Worm (Caenorhabditis elegans) whole organism, L4 larva: ENCODE data around the gene mltn-5.

ENCODE experiments used
- F44E2.7 ChIP-seq: fragments of 200-800 bp; sonication (Bioruptor generic); IDR thresholded peaks from 2 replicates; pipeline ENCODE4 v2.1.2; 2022; ENCODE audit warnings: missing genetic modification characterization, missing compliant biosample characterization
- R02D3.7 ChIP-seq: fragments of 150-350 bp; sonication (generic microtip); optimal IDR thresholded peaks from 3 replicates; lab custom pipeline; 2014; ENCODE audit warnings: missing biosample characterization, missing genetic modification characterization
- T26A8.4 ChIP-seq: fragments of 200-800 bp; sonication (Bioruptor generic); IDR thresholded peaks from 2 replicates; pipeline ENCODE4 v1.3.6; 2022; ENCODE audit warnings: missing genetic modification characterization, missing compliant biosample characterization
- Y105C5A.15 ChIP-seq: fragments of 200-800 bp; sonication (Bioruptor generic); IDR thresholded peaks from 2 replicates; pipeline ENCODE4 v1.3.6; 2022; ENCODE audit warnings: missing genetic modification characterization, missing compliant biosample characterization
- ZK337.2 ChIP-seq: fragments of 200-800 bp; sonication (Bioruptor generic); IDR thresholded peaks from 2 replicates; pipeline ENCODE4 v1.3.6; 2022; ENCODE audit warnings: missing genetic modification reagents, missing genetic modification characterization, missing compliant biosample characterization
- ZK546.5 ChIP-seq, 2 experiments: sonication (generic microtip); optimal IDR thresholded peaks; 2 replicates each; lab custom pipeline; 2017; ENCODE audit warnings: missing biosample characterization in 2 of 2, missing genetic modification characterization in 2 of 2
- aly-2 ChIP-seq: sonication (generic microtip); optimal IDR thresholded peaks from 2 replicates; lab custom pipeline; 2018; ENCODE audit warnings: missing biosample characterization, missing genetic modification characterization
- ama-1 ChIP-seq: fragments of 150-350 bp; optimal IDR thresholded peaks from 2 replicates; lab custom pipeline; 2014; ENCODE audit warnings: inconsistent platforms, mixed read lengths
- ceh-28 ChIP-seq: fragments of 150-350 bp; optimal IDR thresholded peaks from 2 replicates; lab custom pipeline; 2014; ENCODE audit warnings: missing biosample characterization, missing genetic modification reagents, missing genetic modification characterization
- ceh-44 ChIP-seq: fragments of 200-800 bp; sonication (Bioruptor generic); IDR thresholded peaks from 2 replicates; pipeline ENCODE4 v1.3.6; 2022; ENCODE audit warnings: missing genetic modification reagents, missing genetic modification characterization, missing compliant biosample characterization
- ceh-82 ChIP-seq: sonication (generic microtip); optimal IDR thresholded peaks from 2 replicates; lab custom pipeline; 2017; ENCODE audit warnings: missing biosample characterization, missing genetic modification characterization
- daf-12 ChIP-seq: fragments of 150-350 bp; optimal IDR thresholded peaks from 2 replicates; lab custom pipeline; 2014; ENCODE audit warnings: missing biosample characterization, missing genetic modification reagents, missing genetic modification characterization
- daf-19 ChIP-seq: fragments of 200-800 bp; sonication (Bioruptor generic); conservative IDR thresholded peaks from 2 replicates; pipeline ENCODE4 v1.3.6; 2022; ENCODE audit warnings: missing genetic modification characterization, missing compliant biosample characterization
- dmd-6 ChIP-seq: fragments of 200-800 bp; sonication (Bioruptor generic); IDR thresholded peaks from 2 replicates; pipeline ENCODE4 v1.3.6; 2022; ENCODE audit warnings: missing genetic modification reagents, missing genetic modification characterization, missing compliant biosample characterization
- duxl-1 ChIP-seq: sonication (generic microtip); optimal IDR thresholded peaks from 2 replicates; lab custom pipeline; 2016; ENCODE audit warnings: mild to moderate bottlenecking, missing genetic modification characterization, moderate library complexity, missing compliant biosample characterization; ENCODE audit not compliant: poor library complexity
- dve-1 ChIP-seq: sonication (generic microtip); optimal IDR thresholded peaks from 2 replicates; lab custom pipeline; 2017; ENCODE audit warnings: antibody characterized with exemption, mild to moderate bottlenecking, missing genetic modification characterization, missing compliant biosample characterization; ENCODE audit not compliant: insufficient read depth
- egl-43 ChIP-seq: fragments of 200-800 bp; sonication (Bioruptor generic); IDR thresholded peaks from 2 replicates; pipeline ENCODE4 v1.3.6; 2022; ENCODE audit warnings: missing genetic modification reagents, missing genetic modification characterization, missing compliant biosample characterization
- fkh-10 ChIP-seq: fragments of 150-350 bp; optimal IDR thresholded peaks from 2 replicates; lab custom pipeline; 2014; ENCODE audit warnings: missing biosample characterization, missing genetic modification reagents, missing genetic modification characterization
- gei-8 ChIP-seq: fragments of 200-800 bp; sonication (Bioruptor generic); optimal IDR thresholded peaks from 2 replicates; lab custom pipeline; 2018; ENCODE audit warnings: mild to moderate bottlenecking, missing genetic modification characterization, missing compliant biosample characterization
- hif-1 ChIP-seq, 2 experiments: sonication (generic microtip); optimal IDR thresholded peaks; 2 replicates each; lab custom pipeline; 2016 to 2017; ENCODE audit warnings: missing compliant biosample characterization in 2 of 2, missing genetic modification characterization in 2 of 2, missing genetic modification reagents in 2 of 2, missing genotype in 2 of 2, mild to moderate bottlenecking in 1 of 2
- hlh-11 ChIP-seq: fragments of 200-800 bp; sonication (Bioruptor generic); optimal IDR thresholded peaks from 2 replicates; lab custom pipeline; 2018; ENCODE audit warnings: mild to moderate bottlenecking, missing genetic modification characterization, missing compliant biosample characterization
- hmg-1.1 ChIP-seq: fragments of 200-800 bp; sonication (Bioruptor generic); IDR thresholded peaks from 2 replicates; pipeline ENCODE4 v1.3.6; 2022; ENCODE audit warnings: missing genetic modification reagents, missing genetic modification characterization, missing compliant biosample characterization
- lim-7 ChIP-seq: fragments of 200-800 bp; sonication (Bioruptor generic); IDR thresholded peaks from 2 replicates; pipeline ENCODE4 v1.3.6; 2022; ENCODE audit warnings: missing genetic modification characterization, missing compliant biosample characterization
- lin-13 ChIP-seq: fragments of 150-350 bp; optimal IDR thresholded peaks from 2 replicates; lab custom pipeline; 2014; ENCODE audit warnings: missing biosample characterization, missing genetic modification reagents, missing genetic modification characterization
- lin-15B ChIP-seq: fragments of 150-350 bp; sonication (generic microtip); optimal IDR thresholded peaks from 3 replicates; lab custom pipeline; 2014; ENCODE audit warnings: missing biosample characterization, missing genetic modification characterization
- lin-29 ChIP-seq: fragments of 200-800 bp; sonication (Bioruptor generic); IDR thresholded peaks from 2 replicates; pipeline ENCODE4 v1.3.6; 2022; ENCODE audit warnings: missing genetic modification reagents, missing genetic modification characterization, missing compliant biosample characterization
- lin-38 ChIP-seq: fragments of 200-800 bp; sonication (Bioruptor generic); IDR thresholded peaks from 2 replicates; pipeline ENCODE4 v1.3.6; 2022; ENCODE audit warnings: missing genetic modification reagents, missing genetic modification characterization, missing compliant biosample characterization
- madf-9 ChIP-seq: fragments of 200-800 bp; sonication (Bioruptor generic); conservative IDR thresholded peaks from 2 replicates; pipeline ENCODE4 v1.3.6; 2022; ENCODE audit warnings: missing genetic modification reagents, missing genetic modification characterization, missing compliant biosample characterization
- mdt-29 ChIP-seq: fragments of 200-800 bp; sonication (Bioruptor generic); IDR thresholded peaks from 2 replicates; pipeline ENCODE4 v1.3.6; 2022; ENCODE audit warnings: missing genetic modification reagents, missing genetic modification characterization, missing compliant biosample characterization
- mxl-2 ChIP-seq: fragments of 200-800 bp; sonication (Bioruptor generic); conservative IDR thresholded peaks from 2 replicates; pipeline ENCODE4 v1.3.6; 2022; ENCODE audit warnings: missing genetic modification reagents, missing genetic modification characterization, missing compliant biosample characterization
- nhr-102 ChIP-seq: sonication (generic microtip); optimal IDR thresholded peaks from 2 replicates; lab custom pipeline; 2016; ENCODE audit warnings: mild to moderate bottlenecking, missing genetic modification characterization, moderate library complexity, missing compliant biosample characterization
- nhr-11 ChIP-seq: fragments of 150-350 bp; optimal IDR thresholded peaks from 2 replicates; lab custom pipeline; 2014; ENCODE audit warnings: missing biosample characterization, missing genetic modification characterization
- nhr-111 ChIP-seq: fragments of 200-800 bp; sonication (Bioruptor generic); optimal IDR thresholded peaks from 2 replicates; lab custom pipeline; 2018; ENCODE audit warnings: mild to moderate bottlenecking, missing genetic modification characterization, missing compliant biosample characterization
- nhr-42 ChIP-seq: fragments of 200-800 bp; sonication (Bioruptor generic); IDR thresholded peaks from 2 replicates; pipeline ENCODE4 v1.3.6; 2022; ENCODE audit warnings: missing genetic modification characterization, missing compliant biosample characterization
- nhr-76 ChIP-seq: fragments of 150-350 bp; optimal IDR thresholded peaks from 2 replicates; lab custom pipeline; 2014; ENCODE audit warnings: missing biosample characterization, missing genetic modification characterization
- pha-4 ChIP-seq, 2 experiments: fragments of 150-350 bp in 1 of 2; fragments of 200-800 bp in 1 of 2; sonication (Bioruptor generic) in 1 of 2; IDR thresholded peaks in 1 of 2; optimal IDR thresholded peaks in 1 of 2; 2 replicates each; pipeline versions ENCODE4 v1.3.6 to Lab custom; 2014 to 2022; ENCODE audit warnings: missing genetic modification characterization in 2 of 2, missing genetic modification reagents in 2 of 2, missing biosample characterization in 1 of 2, missing compliant biosample characterization in 1 of 2
- php-3 ChIP-seq: fragments of 200-800 bp; sonication (Bioruptor generic); IDR thresholded peaks from 2 replicates; pipeline ENCODE4 v1.3.6; 2022; ENCODE audit warnings: missing genetic modification reagents, missing genetic modification characterization, missing compliant biosample characterization
- skn-1 ChIP-seq: fragments of 150-350 bp; optimal IDR thresholded peaks from 2 replicates; lab custom pipeline; 2014; ENCODE audit warnings: missing biosample characterization, missing genetic modification characterization
- snpc-4 ChIP-seq: fragments of 150-350 bp; optimal IDR thresholded peaks from 2 replicates; lab custom pipeline; 2014; ENCODE audit warnings: missing biosample characterization, missing genetic modification characterization
- spr-1 ChIP-seq: sonication (generic microtip); optimal IDR thresholded peaks from 2 replicates; lab custom pipeline; 2016; ENCODE audit warnings: mild to moderate bottlenecking, missing genetic modification characterization, missing compliant biosample characterization
- spr-3 ChIP-seq: fragments of 200-800 bp; sonication (Bioruptor generic); optimal IDR thresholded peaks from 2 replicates; lab custom pipeline; 2018; ENCODE audit warnings: mild to moderate bottlenecking, missing genetic modification characterization, missing compliant biosample characterization
- unc-130 ChIP-seq: sonication (generic microtip); optimal IDR thresholded peaks from 2 replicates; lab custom pipeline; 2016; ENCODE audit warnings: missing genetic modification reagents, missing genetic modification characterization, missing compliant biosample characterization
- vab-7 ChIP-seq: fragments of 200-800 bp; sonication (Bioruptor generic); IDR thresholded peaks from 2 replicates; pipeline ENCODE4 v1.3.6; 2022; ENCODE audit warnings: missing genetic modification reagents, missing genetic modification characterization, missing compliant biosample characterization

Gene mltn-5

ce11 chrII:13908592-13908991, 16.4 kb upstream of the mltn-5 start, which contains the start of gene citk-1 (continued):
- no peak for TF ChIP-seq php-3
- no peak for TF ChIP-seq unc-130 (GFP tag; lab: Kevin White, UChicago)
- TF ChIP-seq ceh-28 (tag; lab: Kevin White, UChicago), result peak; percentile 33
- TF ChIP-seq F44E2.7 (GFP tag; lab: Robert Waterston, UW), result no peak
- no peak for TF ChIP-seq daf-12 (tag; lab: Kevin White, UChicago)
- peak in 1 of 2 experiments; percentile 31 for TF ChIP-seq hif-1 (tag; optimal IDR thresholded peaks at IDR 0.05; lab: Kevin White, UChicago)
- TF ChIP-seq daf-19 (GFP tag; lab: Robert Waterston, UW), result no peak
- TF ChIP-seq R02D3.7, result no peak
- TF ChIP-seq ceh-44 (GFP tag; lab: Robert Waterston, UW), result no peak
- peak; percentile 31 for TF ChIP-seq hlh-11 (tag; lab: Kevin White, UChicago)
- TF ChIP-seq egl-43 (GFP tag; lab: Robert Waterston, UW), result 0 out of 2 replicates have a peak, but pooled peaks have one; percentile 16
- no peak for TF ChIP-seq gei-8 (GFP tag; lab: Kevin White, UChicago)
- no peak for TF ChIP-seq spr-3
- TF ChIP-seq nhr-76 (tag; lab: Kevin White, UChicago), result no peak
- no peak for TF ChIP-seq lin-13 (GFP tag; lab: Kevin White, UChicago)
- no peak for TF ChIP-seq ZK337.2 (GFP tag; lab: Robert Waterston, UW)
- peak; percentile 17; the same call in 1 of the 2 replicates for TF ChIP-seq dmd-6 (GFP tag; lab: Robert Waterston, UW)
- peak; percentile 59; the same call in 1 of the 2 replicates for TF ChIP-seq nhr-42 (GFP tag; lab: Robert Waterston, UW)
- no peak for TF ChIP-seq lim-7 (GFP tag; lab: Robert Waterston, UW)
- no peak for TF ChIP-seq aly-2 (tag; lab: Kevin White, UChicago)
- TF ChIP-seq mxl-2, result no peak
- peak; percentile 26 for TF ChIP-seq fkh-10 (GFP tag; lab: Kevin White, UChicago)
- TF ChIP-seq madf-9 (GFP tag; lab: Robert Waterston, UW), result no peak
- TF ChIP-seq duxl-1 (tag; lab: Kevin White, UChicago), result no peak
- TF ChIP-seq spr-1 (tag; lab: Kevin White, UChicago), result no peak
- no peak for TF ChIP-seq Y105C5A.15 (GFP tag; lab: Robert Waterston, UW)
- TF ChIP-seq ama-1 (lab: Kevin White, UChicago), result no peak
- TF ChIP-seq hmg-1.1, result peak; percentile 73
- TF ChIP-seq lin-38, result no peak
- no peak for TF ChIP-seq lin-29
- TF ChIP-seq snpc-4, result no peak
- TF ChIP-seq mdt-29, result no peak
- no peak for TF ChIP-seq ZK546.5 (tag; optimal IDR thresholded peaks at IDR 0.05; lab: Kevin White, UChicago)
- peak; percentile 53 for TF ChIP-seq nhr-11 (tag; lab: Kevin White, UChicago)
- TF ChIP-seq T26A8.4 (GFP tag; lab: Robert Waterston, UW), result no peak
- no peak for TF ChIP-seq ceh-82 (tag; lab: Kevin White, UChicago)
- no peak for TF ChIP-seq pha-4 (GFP tag; IDR thresholded peaks at IDR 0.05; lab: Robert Waterston, UW)
- no peak for TF ChIP-seq pha-4 (tag; optimal IDR thresholded peaks at IDR 0.05; lab: Kevin White, UChicago)
- no peak for TF ChIP-seq skn-1 (tag; lab: Kevin White, UChicago)
- no peak for TF ChIP-seq vab-7 (GFP tag; lab: Robert Waterston, UW)
- no peak for TF ChIP-seq lin-15B (tag; lab: Kevin White, UChicago)
- TF ChIP-seq dve-1 (tag; lab: Kevin White, UChicago), result no peak
- TF ChIP-seq nhr-102 (tag; lab: Kevin White, UChicago), result no peak
- TF ChIP-seq nhr-111 (GFP tag; lab: Kevin White, UChicago), result no peak
